Fruit fly (Drosophila melanogaster): ENCODE measurements around the gene Idh.

DNA sequence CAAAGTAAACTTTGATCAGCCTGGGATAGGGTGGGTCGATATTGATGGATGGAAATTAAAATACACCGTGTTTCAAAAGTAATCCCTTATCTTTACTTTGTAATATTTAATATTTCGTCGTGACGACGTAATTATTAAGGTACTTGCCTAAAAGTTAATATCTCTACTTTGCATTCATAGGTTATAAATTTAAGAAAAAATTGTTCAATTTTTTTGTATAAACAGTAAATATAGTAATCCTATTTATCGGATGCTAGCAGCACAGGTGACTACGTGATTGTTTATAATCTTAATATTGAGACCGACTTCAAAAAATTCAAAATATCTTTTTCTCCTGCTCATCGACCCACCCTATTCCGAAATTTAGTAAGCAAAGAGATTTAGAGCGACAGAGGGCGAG lies 2.6 kb downstream of the Idh start:
- TF ChIP-seq CTCF (optimal IDR thresholded peaks at IDR 0.05) (no peak), CG8478 (optimal IDR thresholded peaks at IDR 0.05) (no peak)

Measured in S2 (cell line).